Worm (Caenorhabditis elegans): ENCODE data around the gene npr-7.

ce11 chrX:9296591-9296990 lies 22.4 kb downstream of the npr-7 start, which contains the start of gene gly-13:
- TF ChIP-seq blmp-1 (tag; optimal IDR thresholded peaks at IDR 0.05), result peak; percentile 10
- no peak for TF ChIP-seq unc-62 (GFP tag; optimal IDR thresholded peaks at IDR 0.05)
- peak; percentile 4 for TF ChIP-seq pha-4 (tag; optimal IDR thresholded peaks at IDR 0.05)
- TF ChIP-seq unc-39 (tag; optimal IDR thresholded peaks at IDR 0.05), result no peak
- TF ChIP-seq lin-13 (tag; optimal IDR thresholded peaks at IDR 0.05), result no peak
- TF ChIP-seq ztf-11 (tag; optimal IDR thresholded peaks at IDR 0.05), result peak; percentile 15
- TF ChIP-seq elt-3 (tag; optimal IDR thresholded peaks at IDR 0.05), result no peak
- peak; percentile 65 for TF ChIP-seq nhr-76 (tag; optimal IDR thresholded peaks at IDR 0.05)
- TF ChIP-seq nhr-12 (tag; optimal IDR thresholded peaks at IDR 0.05), result no peak
- TF ChIP-seq elt-1 (tag; optimal IDR thresholded peaks at IDR 0.05; ENCODE audit: borderline replicate concordance, insufficient read depth), result no peak
- no peak for TF ChIP-seq nhr-28 (tag; optimal IDR thresholded peaks at IDR 0.05)
- no peak for TF ChIP-seq snpc-4 (tag; optimal IDR thresholded peaks at IDR 0.05)
- no peak for TF ChIP-seq nhr-237 (tag; optimal IDR thresholded peaks at IDR 0.05)

Measured in whole organism, mixed stage, embryonic.